Fruit fly (Drosophila melanogaster) whole organism, embryonic: ENCODE data around the gene dmrt93B.

Experiments used
- Bgb ChIP-seq: fragments of 200-800 bp; sonication (Bioruptor generic); IDR thresholded peaks from 2 replicates; pipeline ENCODE4 v1.3.6; 2022; ENCODE audit warnings: missing biosample characterization, missing genetic modification characterization; ENCODE audit not compliant: partially characterized antibody
- Blimp-1 ChIP-seq: fragments of 200-800 bp; sonication (Bioruptor generic); optimal IDR thresholded peaks from 3 replicates; lab custom pipeline; 2018; ENCODE audit warnings: missing biosample characterization, missing genetic modification characterization, mild to moderate bottlenecking, moderate library complexity, missing genetic modification reagents
- CG12942 ChIP-seq: fragments of 200-800 bp; sonication (Bioruptor generic); optimal IDR thresholded peaks from 3 replicates; lab custom pipeline; 2016; ENCODE audit warnings: missing biosample characterization, missing genetic modification characterization
- CG13624 ChIP-seq: fragments of 200-800 bp; sonication (Bioruptor generic); optimal IDR thresholded peaks from 2 replicates; lab custom pipeline; 2016; ENCODE audit warnings: missing biosample characterization, missing genetic modification characterization
- CG17186 ChIP-seq: fragments of 200-800 bp; sonication (Bioruptor generic); optimal IDR thresholded peaks from 3 replicates; lab custom pipeline; 2017; ENCODE audit warnings: missing biosample characterization, missing genetic modification reagents, missing genetic modification characterization
- CG17802 ChIP-seq: fragments of 200-800 bp; sonication (Bioruptor generic); optimal IDR thresholded peaks from 2 replicates; lab custom pipeline; 2018; ENCODE audit warnings: missing biosample characterization, mild to moderate bottlenecking, missing genetic modification characterization, moderate library complexity
- CG1832 ChIP-seq: fragments of 200-800 bp; sonication (Bioruptor generic); optimal IDR thresholded peaks from 2 replicates; lab custom pipeline; 2017; ENCODE audit warnings: missing biosample characterization, mild to moderate bottlenecking, missing genetic modification characterization, inconsistent platforms
- CG6689 ChIP-seq: fragments of 200-800 bp; sonication (Bioruptor generic); IDR thresholded peaks from 2 replicates; pipeline ENCODE4 v1.3.6; 2022; ENCODE audit warnings: missing biosample characterization, missing genetic modification characterization
- CG6791 ChIP-seq: fragments of 200-800 bp; sonication (Bioruptor generic); IDR thresholded peaks from 3 replicates; pipeline ENCODE4 v1.3.6; 2022; ENCODE audit warnings: missing biosample characterization, missing genetic modification characterization; ENCODE audit not compliant: partially characterized antibody
- CG9215 ChIP-seq: fragments of 200-800 bp; sonication (Bioruptor generic); IDR thresholded peaks from 2 replicates; pipeline ENCODE4 v1.3.6; 2022; ENCODE audit warnings: missing biosample characterization, missing genetic modification characterization
- CG9727 ChIP-seq: fragments of 200-800 bp; sonication (Bioruptor generic); optimal IDR thresholded peaks from 3 replicates; lab custom pipeline; 2017; ENCODE audit warnings: missing biosample characterization, mild to moderate bottlenecking, missing genetic modification characterization
- CkIIα-i1 ChIP-seq: fragments of 200-800 bp; sonication (Bioruptor generic); IDR thresholded peaks from 2 replicates; pipeline ENCODE4 v1.3.6; 2022; ENCODE audit warnings: missing biosample characterization, missing genetic modification characterization
- Dll ChIP-seq: fragments of 200-800 bp; sonication (Bioruptor generic); IDR thresholded peaks from 4 replicates; pipeline ENCODE4 v1.3.6; 2022; ENCODE audit warnings: missing biosample characterization, missing genetic modification characterization; ENCODE audit not compliant: partially characterized antibody
- H15 ChIP-seq: fragments of 200-800 bp; sonication (Bioruptor generic); IDR thresholded peaks from 3 replicates; pipeline ENCODE4 v1.3.6; 2022; ENCODE audit warnings: missing biosample characterization, missing genetic modification characterization
- MBD-R2 ChIP-seq: fragments of 200-800 bp; sonication (Bioruptor generic); IDR thresholded peaks from 2 replicates; pipeline ENCODE4 v1.3.6; 2022; ENCODE audit warnings: missing biosample characterization, missing genetic modification characterization
- Scr ChIP-seq: fragments of 200-800 bp; sonication (Bioruptor generic); IDR thresholded peaks from 2 replicates; pipeline ENCODE4 v1.3.6; 2022; ENCODE audit warnings: missing biosample characterization, missing genetic modification characterization; ENCODE audit not compliant: partially characterized antibody
- Sry-β ChIP-seq: fragments of 200-800 bp; sonication (Bioruptor generic); optimal IDR thresholded peaks from 2 replicates; lab custom pipeline; 2018; ENCODE audit warnings: missing biosample characterization, mild to moderate bottlenecking, missing genetic modification characterization, moderate library complexity
- Trl ChIP-seq, 3 experiments: fragments of >200 bp in 2 of 3; fragments of 200-800 bp in 1 of 3; sonication (Bioruptor generic) in 1 of 3; optimal IDR thresholded peaks; 2 replicates in 1 of 3; 3 replicates in 2 of 3; lab custom pipeline; 2016 to 2017; ENCODE audit warnings: missing biosample characterization in 1 of 3, missing genetic modification characterization in 1 of 3
- bowl ChIP-seq: fragments of 200-800 bp; sonication (Bioruptor generic); IDR thresholded peaks from 2 replicates; pipeline ENCODE4 v1.3.6; 2022; ENCODE audit warnings: missing biosample characterization, missing genetic modification characterization
- cg ChIP-seq: fragments of 200-800 bp; sonication (Bioruptor generic); optimal IDR thresholded peaks from 3 replicates; lab custom pipeline; 2019; ENCODE audit warnings: missing biosample characterization, mild to moderate bottlenecking, missing genetic modification characterization, moderate library complexity
- chn ChIP-seq: fragments of 200-800 bp; sonication (Bioruptor generic); optimal IDR thresholded peaks from 2 replicates; lab custom pipeline; 2016; ENCODE audit warnings: missing biosample characterization, missing genetic modification characterization
- crol ChIP-seq: fragments of 200-800 bp; sonication (Bioruptor generic); IDR thresholded peaks from 2 replicates; pipeline ENCODE4 v1.3.6; 2022; ENCODE audit warnings: missing biosample characterization, missing genetic modification characterization
- da ChIP-seq: fragments of 200-800 bp; sonication (Bioruptor generic); optimal IDR thresholded peaks from 2 replicates; lab custom pipeline; 2016; ENCODE audit warnings: missing biosample characterization, missing genetic modification characterization
- emc ChIP-seq: fragments of 200-800 bp; sonication (Bioruptor generic); optimal IDR thresholded peaks from 2 replicates; lab custom pipeline; 2016; ENCODE audit warnings: missing biosample characterization, missing genetic modification characterization
- exex ChIP-seq: fragments of 200-800 bp; sonication (Bioruptor generic); optimal IDR thresholded peaks from 4 replicates; lab custom pipeline; 2018; ENCODE audit warnings: missing biosample characterization, mild to moderate bottlenecking, missing genetic modification characterization, moderate library complexity
- fu2 ChIP-seq: fragments of 200-800 bp; sonication (Bioruptor generic); optimal IDR thresholded peaks from 2 replicates; lab custom pipeline; 2016; ENCODE audit warnings: missing biosample characterization, missing genetic modification characterization
- gce ChIP-seq: fragments of 200-800 bp; sonication (Bioruptor generic); IDR thresholded peaks from 3 replicates; pipeline ENCODE4 v1.3.6; 2022; ENCODE audit warnings: missing biosample characterization, missing genetic modification characterization
- hkb ChIP-seq, 2 experiments: fragments of 200-800 bp in 1 of 2; fragments of >200 bp in 1 of 2; sonication (Bioruptor generic) in 1 of 2; IDR thresholded peaks in 1 of 2; optimal IDR thresholded peaks in 1 of 2; 2 replicates each; pipeline versions ENCODE4 v1.3.6 to Lab custom; 2017 to 2022; ENCODE audit warnings: missing biosample characterization in 1 of 2, missing genetic modification characterization in 1 of 2
- insv ChIP-seq, 2 experiments: fragments of 200-800 bp; sonication (Bioruptor generic); optimal IDR thresholded peaks; 3 replicates each; lab custom pipeline; 2016 to 2018; ENCODE audit warnings: missing biosample characterization in 2 of 2, missing genetic modification characterization in 2 of 2
- inv ChIP-seq: fragments of 200-800 bp; sonication (Bioruptor generic); IDR thresholded peaks from 2 replicates; pipeline ENCODE4 v1.3.6; 2022; ENCODE audit warnings: missing biosample characterization, missing genetic modification characterization; ENCODE audit not compliant: partially characterized antibody
- kay ChIP-seq: fragments of 200-800 bp; sonication (Bioruptor generic); optimal IDR thresholded peaks from 2 replicates; lab custom pipeline; 2016; ENCODE audit warnings: missing biosample characterization, missing genetic modification characterization
- lov ChIP-seq, 2 experiments: fragments of 200-800 bp in 1 of 2; fragments of >200 bp in 1 of 2; sonication (Bioruptor generic) in 1 of 2; IDR thresholded peaks in 1 of 2; optimal IDR thresholded peaks in 1 of 2; 2 replicates in 1 of 2; 3 replicates in 1 of 2; pipeline versions ENCODE4 v1.3.6 to Lab custom; 2017 to 2022; ENCODE audit warnings: missing biosample characterization in 1 of 2, missing genetic modification characterization in 1 of 2
- nerfin-1 ChIP-seq: fragments of 200-800 bp; sonication (Bioruptor generic); optimal IDR thresholded peaks from 3 replicates; lab custom pipeline; 2019; ENCODE audit warnings: missing biosample characterization, mild to moderate bottlenecking, missing genetic modification characterization, moderate library complexity
- onecut ChIP-seq: fragments of 200-800 bp; sonication (Bioruptor generic); IDR thresholded peaks from 2 replicates; pipeline ENCODE4 v1.3.6; 2022; ENCODE audit warnings: missing biosample characterization, missing genetic modification characterization
- prd ChIP-seq, 3 experiments: fragments of >200 bp in 2 of 3; fragments of 200-800 bp in 1 of 3; sonication (Bioruptor generic) in 1 of 3; optimal IDR thresholded peaks in 2 of 3; IDR thresholded peaks in 1 of 3; 2 replicates in 2 of 3; 3 replicates in 1 of 3; pipeline versions ENCODE4 v1.3.6 to Lab custom; 2017 to 2022; ENCODE audit warnings: missing biosample characterization in 1 of 3, missing genetic modification characterization in 1 of 3
- pros ChIP-seq: fragments of 200-800 bp; sonication (Bioruptor generic); optimal IDR thresholded peaks from 3 replicates; lab custom pipeline; 2019; ENCODE audit warnings: missing biosample characterization, mild to moderate bottlenecking, missing genetic modification characterization, moderate library complexity
- row ChIP-seq: fragments of 200-800 bp; sonication (Bioruptor generic); IDR thresholded peaks from 3 replicates; pipeline ENCODE4 v1.3.6; 2022; ENCODE audit warnings: missing biosample characterization, missing genetic modification characterization
- run ChIP-seq: fragments of 200-800 bp; sonication (Bioruptor generic); optimal IDR thresholded peaks from 3 replicates; lab custom pipeline; 2018; ENCODE audit warnings: missing biosample characterization, mild to moderate bottlenecking, missing genetic modification characterization
- sisA ChIP-seq: fragments of 200-800 bp; sonication (Bioruptor generic); IDR thresholded peaks from 2 replicates; pipeline ENCODE4 v1.3.6; 2022; ENCODE audit warnings: missing biosample characterization, missing genetic modification characterization
- sr ChIP-seq: fragments of 200-800 bp; sonication (Bioruptor generic); IDR thresholded peaks from 3 replicates; pipeline ENCODE4 v1.3.6; 2022; ENCODE audit warnings: missing biosample characterization, missing genetic modification characterization
- stwl ChIP-seq: fragments of 200-800 bp; sonication (Bioruptor generic); optimal IDR thresholded peaks from 3 replicates; lab custom pipeline; 2018; ENCODE audit warnings: missing biosample characterization, mild to moderate bottlenecking, missing genetic modification characterization, moderate library complexity
- tap ChIP-seq: fragments of 200-800 bp; optimal IDR thresholded peaks from 3 replicates; lab custom pipeline; 2019; ENCODE audit warnings: missing biosample characterization, mild to moderate bottlenecking, missing genetic modification characterization, moderate library complexity
- tna ChIP-seq: fragments of 200-800 bp; sonication (Bioruptor generic); IDR thresholded peaks from 2 replicates; pipeline ENCODE4 v1.3.6; 2022; ENCODE audit warnings: missing biosample characterization, missing genetic modification characterization; ENCODE audit not compliant: partially characterized antibody
- unpg ChIP-seq: fragments of 200-800 bp; sonication (Bioruptor generic); optimal IDR thresholded peaks from 3 replicates; lab custom pipeline; 2018; ENCODE audit warnings: missing biosample characterization, mild to moderate bottlenecking, missing genetic modification characterization, moderate library complexity

The dmrt93B gene

DNA sequence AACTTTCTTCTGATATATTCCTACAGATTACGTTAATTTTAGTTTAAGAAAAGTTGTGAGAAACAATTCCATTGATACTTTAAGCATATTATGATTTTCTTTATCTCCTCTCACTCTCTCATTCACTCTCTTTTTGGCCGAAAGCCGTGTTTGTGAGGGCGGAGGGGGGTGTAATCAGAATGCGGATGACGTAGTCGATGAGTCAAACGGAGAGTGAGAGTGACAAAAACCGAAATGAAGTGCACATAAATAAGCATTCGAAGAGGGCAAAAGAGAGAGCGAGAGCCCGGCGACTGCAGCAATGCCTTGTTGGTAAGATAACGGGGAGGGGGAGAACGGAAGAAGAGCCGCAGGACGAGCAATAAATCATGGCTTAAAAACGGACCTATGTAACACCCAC, 20.5 kb downstream of the dmrt93B start:
- TF ChIP-seq Bgb (GFP tag; lab: Robert Waterston, UW): no peak
- TF ChIP-seq kay: peak; percentile 33
- TF ChIP-seq run (tag; lab: Kevin White, UChicago): no peak
- TF ChIP-seq Blimp-1 (GFP tag; lab: Kevin White, UChicago): peak; percentile 93
- no peak for TF ChIP-seq tap
- TF ChIP-seq Trl (optimal IDR thresholded peaks at IDR 0.05; lab: Kevin White, UChicago): peak; percentile 5 to 53
- TF ChIP-seq Trl (GFP tag; optimal IDR thresholded peaks at IDR 0.05; lab: Kevin White, UChicago): no peak
- peak; percentile 87 for TF ChIP-seq crol (GFP tag; lab: Robert Waterston, UW)
- TF ChIP-seq, all 482 proteins: peak for 4

dm6 chr3R:21096532-21097143, 22.8 kb downstream of the dmrt93B start:
- TF ChIP-seq stwl: no peak
- no peak for TF ChIP-seq unpg (GFP tag; lab: Kevin White, UChicago)
- TF ChIP-seq emc: no peak
- TF ChIP-seq CG6689 (GFP tag; lab: Robert Waterston, UW): peak; percentile 49
- peak; percentile 55 for TF ChIP-seq cg
- TF ChIP-seq row: no peak
- TF ChIP-seq hkb (optimal IDR thresholded peaks at IDR 0.05; lab: Kevin White, UChicago): no peak
- 0 out of 2 replicates have a peak, but pooled peaks have one; percentile 14 for TF ChIP-seq hkb (GFP tag; IDR thresholded peaks at IDR 0.05; lab: Robert Waterston, UW)
- no peak for TF ChIP-seq fu2 (GFP tag; lab: Kevin White, UChicago)
- no peak for TF ChIP-seq bowl (GFP tag; lab: Robert Waterston, UW)
- TF ChIP-seq onecut: peak; percentile 87
- TF ChIP-seq sr: 0 out of 3 replicates have a peak, but pooled peaks have one; percentile 11
- no peak for TF ChIP-seq CG17802
- TF ChIP-seq H15: no peak
- TF ChIP-seq CG6791 (GFP tag; lab: Robert Waterston, UW): peak; percentile 39; the same call in 1 of the 3 replicates
- no peak for TF ChIP-seq CG9215 (GFP tag; lab: Robert Waterston, UW)
- TF ChIP-seq sisA (GFP tag; lab: Robert Waterston, UW): no peak
- no peak for TF ChIP-seq da (GFP tag; lab: Kevin White, UChicago)
- peak; percentile 27 for TF ChIP-seq chn (GFP tag; lab: Kevin White, UChicago)
- TF ChIP-seq CG13624 (GFP tag; lab: Kevin White, UChicago): no peak
- TF ChIP-seq Trl (optimal IDR thresholded peaks at IDR 0.05; lab: Kevin White, UChicago): peak; percentile 70 to 72
- TF ChIP-seq Trl (GFP tag; optimal IDR thresholded peaks at IDR 0.05; lab: Kevin White, UChicago): no peak
- no peak for TF ChIP-seq CG12942 (GFP tag; lab: Kevin White, UChicago)
- TF ChIP-seq inv: no peak
- TF ChIP-seq CG1832 (GFP tag; lab: Kevin White, UChicago): no peak
- peak in 1 of 2 experiments; percentile 18 for TF ChIP-seq insv (GFP tag; optimal IDR thresholded peaks at IDR 0.05; lab: Kevin White, UChicago)
- TF ChIP-seq CkIIα-i1: no peak
- TF ChIP-seq nerfin-1: peak; percentile 30
- TF ChIP-seq Dll: peak; percentile 42; the same call in 1 of the 4 replicates
- TF ChIP-seq CG17186: no peak
- no peak for TF ChIP-seq exex
- TF ChIP-seq tna (GFP tag; lab: Robert Waterston, UW): no peak
- TF ChIP-seq prd (optimal IDR thresholded peaks at IDR 0.05; lab: Kevin White, UChicago): no peak
- no peak for TF ChIP-seq prd (GFP tag; IDR thresholded peaks at IDR 0.05; lab: Robert Waterston, UW)
- peak; percentile 13; the same call in 1 of the 2 replicates for TF ChIP-seq crol (GFP tag; lab: Robert Waterston, UW)
- 0 out of 3 replicates have a peak, but pooled peaks have one; percentile 13 for TF ChIP-seq gce (GFP tag; lab: Robert Waterston, UW)
- no peak for TF ChIP-seq CG9727
- 0 out of 2 replicates have a peak, but pooled peaks have one; percentile 6 for TF ChIP-seq Scr (GFP tag; lab: Robert Waterston, UW)
- TF ChIP-seq Sry-β (GFP tag; lab: Kevin White, UChicago): no peak
- TF ChIP-seq lov (optimal IDR thresholded peaks at IDR 0.05; lab: Kevin White, UChicago): no peak
- no peak for TF ChIP-seq lov (GFP tag; IDR thresholded peaks at IDR 0.05; lab: Robert Waterston, UW)
- TF ChIP-seq pros (GFP tag; lab: Kevin White, UChicago): peak; percentile 51
- TF ChIP-seq MBD-R2: 0 out of 2 replicates have a peak, but pooled peaks have one; percentile 10
